Comparison of ENCODE assay signal across 3 worm cellular contexts in genomic region chrIV:13689302-13689880, ce11.
TF ChIP-seq lines count a peak whose summit lies in the region.

T23G4.2 (minus strand) TSS chrIV:13689556.

TF ChIP-seq in whole organism, L1 larva, 84 proteins besides CTCF, POLR2A, EP300 and RAD21 (continued from another document):
- TF ChIP-seq ceh-63 (GFP tag; optimal IDR thresholded peaks at IDR 0.05; lab: Kevin White, UChicago) (no peak), mdl-1 (tag; optimal IDR thresholded peaks at IDR 0.05; lab: Kevin White, UChicago) (no peak), snu-23 (GFP tag; optimal IDR thresholded peaks at IDR 0.05; lab: Kevin White, UChicago) (no peak), zip-4 (GFP tag; optimal IDR thresholded peaks at IDR 0.05; lab: Kevin White, UChicago) (no peak), grh-1 (GFP tag; IDR thresholded peaks at IDR 0.05; lab: Robert Waterston, UW) (no peak), nhr-237 (tag; optimal IDR thresholded peaks at IDR 0.05; lab: Kevin White, UChicago) (no peak), lsy-2 (tag; optimal IDR thresholded peaks at IDR 0.05; lab: Kevin White, UChicago) (no peak), lin-14 (GFP tag; optimal IDR thresholded peaks at IDR 0.05; lab: Kevin White, UChicago) (peak; percentile 75), aha-1 (tag; optimal IDR thresholded peaks at IDR 0.05; lab: Kevin White, UChicago) (no peak), lin-13 (GFP tag; optimal IDR thresholded peaks at IDR 0.05; lab: Kevin White, UChicago) (no peak), xbp-1 (tag; optimal IDR thresholded peaks at IDR 0.05; lab: Kevin White, UChicago) (no peak), elt-3 (tag; optimal IDR thresholded peaks at IDR 0.05; lab: Kevin White, UChicago) (no peak), swsn-7 (tag; optimal IDR thresholded peaks at IDR 0.05; lab: Kevin White, UChicago) (no peak), Y116A8C.19 (tag; optimal IDR thresholded peaks at IDR 0.05; lab: Kevin White, UChicago; ENCODE audit: borderline replicate concordance) (no peak), lin-15B (tag; optimal IDR thresholded peaks at IDR 0.05; lab: Kevin White, UChicago) (no peak), hlh-17 (GFP tag; optimal IDR thresholded peaks at IDR 0.05; lab: Kevin White, UChicago; ENCODE audit: borderline replicate concordance) (no peak), unc-86 (tag; optimal IDR thresholded peaks at IDR 0.05; lab: Kevin White, UChicago) (no peak), blmp-1 (tag; optimal IDR thresholded peaks at IDR 0.05; lab: Kevin White, UChicago) (peak; percentile 42), vab-15 (tag; optimal IDR thresholded peaks at IDR 0.05; lab: Kevin White, UChicago) (no peak), nhr-71 (tag; optimal IDR thresholded peaks at IDR 0.05; lab: Kevin White, UChicago) (peak; percentile 28), fkh-4 (tag; optimal IDR thresholded peaks at IDR 0.05; lab: Kevin White, UChicago; ENCODE audit: borderline replicate concordance) (no peak), mab-9 (GFP tag; IDR thresholded peaks at IDR 0.05; lab: Robert Waterston, UW) (peak; percentile 88), sox-4 (tag; optimal IDR thresholded peaks at IDR 0.05; lab: Kevin White, UChicago) (no peak), skn-1 (tag; optimal IDR thresholded peaks at IDR 0.05; lab: Kevin White, UChicago) (no peak), unc-98 (GFP tag; IDR thresholded peaks at IDR 0.05; lab: Robert Waterston, UW) (no peak), ztf-4 (tag; optimal IDR thresholded peaks at IDR 0.05; lab: Kevin White, UChicago) (no peak), unc-30 (tag; optimal IDR thresholded peaks at IDR 0.05; lab: Kevin White, UChicago) (no peak), zag-1 (tag; optimal IDR thresholded peaks at IDR 0.05; lab: Kevin White, UChicago) (no peak)

TF ChIP-seq in whole organism, L2 larva, 48 proteins besides CTCF, POLR2A, EP300 and RAD21 (continued from another document):
- peak; percentile 2 for TF ChIP-seq crh-2 (tag; optimal IDR thresholded peaks at IDR 0.05; lab: Kevin White, UChicago)
- TF ChIP-seq egl-27 (tag; optimal IDR thresholded peaks at IDR 0.05; lab: Kevin White, UChicago): no peak
- no peak for TF ChIP-seq nhr-12 (tag; optimal IDR thresholded peaks at IDR 0.05; lab: Kevin White, UChicago)
- TF ChIP-seq ama-1 (optimal IDR thresholded peaks at IDR 0.05; lab: Kevin White, UChicago): no peak
- TF ChIP-seq snpc-4 (tag; optimal IDR thresholded peaks at IDR 0.05; lab: Kevin White, UChicago): no peak
- TF ChIP-seq nhr-21 (tag; optimal IDR thresholded peaks at IDR 0.05; lab: Kevin White, UChicago): no peak
- no peak for TF ChIP-seq lin-11 (tag; optimal IDR thresholded peaks at IDR 0.05; lab: Kevin White, UChicago)
- TF ChIP-seq ztf-1 (GFP tag; conservative IDR thresholded peaks at IDR 0.05; lab: Robert Waterston, UW): no peak
- TF ChIP-seq ZK546.5 (tag; optimal IDR thresholded peaks at IDR 0.05; lab: Kevin White, UChicago): no peak
- TF ChIP-seq C34F6.9 (tag; optimal IDR thresholded peaks at IDR 0.05; lab: Kevin White, UChicago): no peak
- no peak for TF ChIP-seq nhr-10 (tag; optimal IDR thresholded peaks at IDR 0.05; lab: Kevin White, UChicago)
- no peak for TF ChIP-seq blmp-1 (tag; optimal IDR thresholded peaks at IDR 0.05; lab: Kevin White, UChicago; ENCODE audit: insufficient read depth)
- TF ChIP-seq nhr-237 (tag; optimal IDR thresholded peaks at IDR 0.05; lab: Kevin White, UChicago): no peak

TF ChIP-seq in whole organism, L3 larva, 47 proteins besides CTCF, POLR2A, EP300 and RAD21 (continued from another document):
- TF ChIP-seq nhr-23 (tag; optimal IDR thresholded peaks at IDR 0.05; lab: Kevin White, UChicago): no peak
